Fruit fly (Drosophila melanogaster) S2 (cell line): ENCODE results near the gene CG2256.

Experiments used
- CG8478 ChIP-seq: fragments of >200 bp; optimal IDR thresholded peaks from 2 replicates; lab custom pipeline; 2018
- CTCF ChIP-seq, 2 experiments: fragments of >200 bp; optimal IDR thresholded peaks; 2 replicates each; lab custom pipeline; 2018

- no peak for TF ChIP-seq CG8478 (lab: Kevin White, UChicago)
- TF ChIP-seq CTCF (optimal IDR thresholded peaks at IDR 0.05; lab: Kevin White, UChicago): no peak
Measured at dm6 chrX:8057837-8058445, 29.1 kb downstream of the CG2256 start.
